Fruit fly (Drosophila melanogaster): ENCODE results near the gene nrv2.

dm6 chr2L:6740088-6740487, 58.6 kb downstream of the nrv2 start, which contains the start of gene TTLL3A:
- TF ChIP-seq CG34224 (GFP tag; IDR thresholded peaks at IDR 0.05; ENCODE audit: partially characterized antibody) (no peak), CG6765 (GFP tag; optimal IDR thresholded peaks at IDR 0.05) (no peak), Poxn (GFP tag; IDR thresholded peaks at IDR 0.05) (no peak)
